Worm (Caenorhabditis elegans): ENCODE results near the gene mct-4.

Gene mct-4

DNA sequence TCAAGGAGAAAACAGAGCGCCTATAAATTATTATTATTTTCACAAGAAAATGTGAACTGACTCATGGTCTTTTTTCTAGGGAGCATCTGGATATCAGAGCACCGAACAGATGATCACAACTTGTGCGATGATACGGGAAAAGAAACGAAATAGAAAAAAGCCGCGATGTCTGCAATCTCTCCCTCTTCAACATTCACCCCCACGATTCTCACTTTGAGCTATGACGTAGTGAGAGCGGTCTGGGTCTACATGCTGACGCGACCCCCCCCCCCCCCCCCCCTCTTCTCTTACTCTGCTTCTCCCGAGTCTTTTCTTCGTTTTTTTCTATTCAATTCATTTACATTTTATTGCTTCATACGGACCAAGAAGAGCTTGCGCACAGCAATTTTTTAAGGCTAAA lies 29.9 kb downstream of the mct-4 start (continued):
- TF ChIP-seq F16B12.6 (tag; optimal IDR thresholded peaks at IDR 0.05) (no peak), nhr-20 (tag; optimal IDR thresholded peaks at IDR 0.05) (peak; percentile 1), ceh-8 (GFP tag; optimal IDR thresholded peaks at IDR 0.05) (peak; percentile 24), nhr-85 (tag) (no peak), snpc-4 (tag; optimal IDR thresholded peaks at IDR 0.05) (no peak), nhr-71 (tag; optimal IDR thresholded peaks at IDR 0.05) (peak; percentile 51)

DNA sequence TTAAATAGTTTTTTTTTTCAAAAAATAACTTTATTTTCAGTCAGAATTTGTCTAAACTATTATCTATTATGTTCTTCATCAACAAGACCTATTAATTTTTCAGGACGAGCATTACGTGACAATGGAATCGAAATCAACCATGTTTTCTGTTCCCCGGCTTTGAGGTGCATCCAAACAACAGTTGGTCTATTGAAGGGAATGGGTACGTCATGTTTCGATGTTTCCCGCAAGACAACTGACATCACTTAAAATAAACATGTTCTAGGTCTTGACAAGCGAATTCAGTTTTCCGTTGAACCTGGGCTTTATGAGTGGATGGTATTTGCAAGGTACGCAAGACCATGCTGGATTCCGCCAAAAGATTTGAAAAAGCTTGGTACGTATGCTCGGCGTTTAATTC lies 34.3 kb downstream of the mct-4 start:
- TF ChIP-seq lin-35 (GFP tag; optimal IDR thresholded peaks at IDR 0.05) = no peak
- no peak for TF ChIP-seq ztf-4 (tag; optimal IDR thresholded peaks at IDR 0.05)
- TF ChIP-seq rnt-1 (tag; optimal IDR thresholded peaks at IDR 0.05) = peak; percentile 61
- no peak for TF ChIP-seq swsn-7 (tag; optimal IDR thresholded peaks at IDR 0.05)
- TF ChIP-seq lsy-2 (tag; optimal IDR thresholded peaks at IDR 0.05) = no peak
- TF ChIP-seq nhr-71 (tag; optimal IDR thresholded peaks at IDR 0.05) = peak; percentile 12
- peak; percentile 51 for TF ChIP-seq lin-14 (GFP tag; optimal IDR thresholded peaks at IDR 0.05)
- no peak for TF ChIP-seq unc-86 (tag; optimal IDR thresholded peaks at IDR 0.05)

DNA sequence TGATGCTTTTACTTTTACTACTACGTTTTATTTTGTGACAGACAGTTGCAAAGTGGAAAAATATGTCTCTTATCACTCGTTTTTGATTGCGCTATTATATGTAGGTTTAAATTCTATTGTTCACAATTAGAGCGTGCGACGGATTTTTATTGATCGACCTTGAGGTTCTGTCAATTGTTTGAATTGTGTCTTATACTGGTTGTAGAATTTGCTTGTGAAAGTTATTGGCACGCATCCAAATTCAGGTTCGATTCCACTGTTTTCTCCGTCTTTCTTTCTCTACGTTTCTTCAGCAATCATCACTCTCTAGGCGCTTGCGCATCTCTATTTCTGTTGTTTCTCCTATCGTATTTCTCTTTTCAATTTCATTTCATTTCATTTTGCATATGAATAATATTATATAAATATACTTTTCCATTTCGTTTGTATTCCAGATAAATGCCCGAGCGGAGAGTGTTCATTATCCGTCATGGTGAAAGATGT lies 35.9 kb downstream of the mct-4 start, which contains the start of gene T07F12.1:
T07F12.1 (plus strand) TSS at position 433 of the 483 bp plus-strand sequence.
- TF ChIP-seq pax-3 (tag; optimal IDR thresholded peaks at IDR 0.05) (no peak), snu-23 (GFP tag; optimal IDR thresholded peaks at IDR 0.05) (peak; percentile 54), nhr-85 (tag) (peak; percentile 97), nhr-71 (tag; optimal IDR thresholded peaks at IDR 0.05) (peak; percentile 39), unc-86 (tag; optimal IDR thresholded peaks at IDR 0.05) (no peak), aha-1 (tag; optimal IDR thresholded peaks at IDR 0.05) (no peak), elt-3 (tag; optimal IDR thresholded peaks at IDR 0.05) (peak in 2 of 6 experiments; percentile 57 to 66), F16B12.6 (tag; optimal IDR thresholded peaks at IDR 0.05) (peak; percentile 1), lin-14 (GFP tag; optimal IDR thresholded peaks at IDR 0.05) (peak; percentile 80), lin-15B (tag; optimal IDR thresholded peaks at IDR 0.05) (no peak), swsn-7 (tag; optimal IDR thresholded peaks at IDR 0.05) (no peak), mdl-1 (tag; optimal IDR thresholded peaks at IDR 0.05) (peak in 1 of 2 experiments; percentile 20), mab-9 (GFP tag; IDR thresholded peaks at IDR 0.05) (no peak), nhr-47 (tag; optimal IDR thresholded peaks at IDR 0.05) (peak; percentile 37), xbp-1 (tag; optimal IDR thresholded peaks at IDR 0.05) (peak; percentile 6), zip-4 (GFP tag; optimal IDR thresholded peaks at IDR 0.05) (no peak), grh-1 (GFP tag; IDR thresholded peaks at IDR 0.05) (peak; percentile 75), unc-62 (GFP tag; optimal IDR thresholded peaks at IDR 0.05) (no peak), aly-2 (tag; optimal IDR thresholded peaks at IDR 0.05) (no peak), lsy-2 (tag; optimal IDR thresholded peaks at IDR 0.05) (peak in 1 of 2 experiments; percentile 27), ceh-8 (GFP tag; optimal IDR thresholded peaks at IDR 0.05) (no peak), mep-1 (tag; optimal IDR thresholded peaks at IDR 0.05) (peak; percentile 58), nhr-20 (tag; optimal IDR thresholded peaks at IDR 0.05) (peak; percentile 56), snpc-4 (tag; optimal IDR thresholded peaks at IDR 0.05) (no peak), alr-1 (tag; optimal IDR thresholded peaks at IDR 0.05; ENCODE audit: borderline replicate concordance) (no peak), ces-1 (GFP tag; optimal IDR thresholded peaks at IDR 0.05) (no peak), hlh-17 (GFP tag; optimal IDR thresholded peaks at IDR 0.05; ENCODE audit: borderline replicate concordance) (no peak), ama-1 (optimal IDR thresholded peaks at IDR 0.05) (no peak), tbx-2 (tag; optimal IDR thresholded peaks at IDR 0.05) (peak; percentile 21), lin-35 (GFP tag; optimal IDR thresholded peaks at IDR 0.05) (peak in 1 of 2 experiments; percentile 32), blmp-1 (tag; optimal IDR thresholded peaks at IDR 0.05) (peak; percentile 98), pag-3 (tag; optimal IDR thresholded peaks at IDR 0.05; ENCODE audit: borderline replicate concordance, insufficient read depth) (no peak)

DNA sequence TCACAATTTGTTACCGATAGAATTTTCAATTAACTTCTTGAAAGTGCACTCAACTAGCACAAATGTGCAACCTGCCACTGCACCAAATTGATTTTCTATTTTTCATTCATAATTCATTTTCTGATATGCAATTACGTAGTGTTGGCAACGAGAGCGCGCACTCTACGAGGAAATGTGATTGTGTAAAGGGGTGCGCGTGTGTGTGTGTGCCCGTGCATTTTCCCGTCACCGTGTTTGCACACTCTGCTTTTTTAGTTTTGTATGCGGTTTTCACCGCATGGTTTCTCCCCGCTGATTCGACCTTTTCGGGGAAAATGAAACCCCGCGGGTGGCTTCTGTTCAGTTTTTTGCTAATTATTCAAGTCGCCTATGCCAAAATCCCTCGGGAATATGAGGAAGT lies 39.4 kb downstream of the mct-4 start, which contains the start of gene T07F12.2:
T07F12.2 (plus strand) TSS at position 87 of the 400 bp plus-strand sequence.
- TF ChIP-seq tlp-1 (tag; optimal IDR thresholded peaks at IDR 0.05) (no peak), mep-1 (tag; optimal IDR thresholded peaks at IDR 0.05) (peak; percentile 54), snpc-4 (tag; optimal IDR thresholded peaks at IDR 0.05) (no peak), nhr-11 (tag; optimal IDR thresholded peaks at IDR 0.05) (no peak), egl-13 (tag; optimal IDR thresholded peaks at IDR 0.05) (peak; percentile 23), ets-5 (GFP tag; IDR thresholded peaks at IDR 0.05) (no peak), nhr-76 (tag; optimal IDR thresholded peaks at IDR 0.05) (no peak), xbp-1 (tag; optimal IDR thresholded peaks at IDR 0.05) (peak; percentile 43), lin-35 (GFP tag; optimal IDR thresholded peaks at IDR 0.05) (peak; percentile 24 to 50), lin-13 (GFP tag; optimal IDR thresholded peaks at IDR 0.05) (no peak), nhr-20 (tag; optimal IDR thresholded peaks at IDR 0.05) (peak; percentile 42), rnt-1 (tag; optimal IDR thresholded peaks at IDR 0.05) (peak; percentile 53), nhr-28 (tag; optimal IDR thresholded peaks at IDR 0.05) (no peak), ceh-8 (GFP tag; optimal IDR thresholded peaks at IDR 0.05) (no peak), snu-23 (GFP tag; optimal IDR thresholded peaks at IDR 0.05) (peak; percentile 67), mdl-1 (tag; optimal IDR thresholded peaks at IDR 0.05) (peak in 1 of 2 experiments; percentile 37), tbx-2 (tag; optimal IDR thresholded peaks at IDR 0.05) (peak; percentile 41), lsy-2 (tag; optimal IDR thresholded peaks at IDR 0.05) (peak in 1 of 2 experiments; percentile 15), C16A3.4 (tag; optimal IDR thresholded peaks at IDR 0.05) (peak; percentile 16), efl-1 (optimal IDR thresholded peaks at IDR 0.05) (peak in 1 of 2 experiments; percentile 12), efl-1 (GFP tag; optimal IDR thresholded peaks at IDR 0.05 in 1 of 2) (peak in 1 of 2 experiments; percentile 68), nhr-71 (tag; optimal IDR thresholded peaks at IDR 0.05) (no peak), Y116A8C.19 (tag; optimal IDR thresholded peaks at IDR 0.05; ENCODE audit: borderline replicate concordance) (no peak)
